Fruit fly (Drosophila melanogaster) whole organism, embryonic: ENCODE results near the gene CG31077.
A peak's percentile ranks its signal among the peaks of the same experiment; 100 is the strongest.

ENCODE experiments used
- Adf1 ChIP-seq: fragments of 200-800 bp; sonication (Bioruptor generic); IDR thresholded peaks from 2 replicates; pipeline ENCODE4 v1.3.6; 2022; ENCODE audit warnings: missing biosample characterization, missing genetic modification characterization
- Asciz ChIP-seq: fragments of 200-800 bp; sonication (Bioruptor generic); optimal IDR thresholded peaks from 2 replicates; lab custom pipeline; 2017; ENCODE audit warnings: missing biosample characterization, mild to moderate bottlenecking, missing genetic modification characterization, missing genetic modification reagents
- Atf-2 ChIP-seq: fragments of 200-800 bp; sonication (Bioruptor generic); optimal IDR thresholded peaks from 2 replicates; lab custom pipeline; 2016; ENCODE audit warnings: missing biosample characterization, missing genetic modification characterization
- Atf6 ChIP-seq: fragments of 200-800 bp; sonication (Bioruptor generic); IDR thresholded peaks from 2 replicates; pipeline ENCODE4 v1.3.6; 2022; ENCODE audit warnings: missing biosample characterization, missing genetic modification characterization
- Bgb ChIP-seq: fragments of 200-800 bp; sonication (Bioruptor generic); IDR thresholded peaks from 2 replicates; pipeline ENCODE4 v1.3.6; 2022; ENCODE audit warnings: missing biosample characterization, missing genetic modification characterization; ENCODE audit not compliant: partially characterized antibody
- CG14014 ChIP-seq: fragments of 200-800 bp; sonication (Bioruptor generic); IDR thresholded peaks from 2 replicates; pipeline ENCODE4 v1.3.6; 2022; ENCODE audit warnings: missing biosample characterization, missing genetic modification characterization
- CG15514 ChIP-seq: fragments of 200-800 bp; sonication (Bioruptor generic); optimal IDR thresholded peaks from 3 replicates; lab custom pipeline; 2017; ENCODE audit warnings: missing biosample characterization, missing genetic modification characterization, mild to moderate bottlenecking, moderate library complexity, missing genetic modification reagents
- CG17568 ChIP-seq: fragments of 200-800 bp; sonication (Bioruptor generic); optimal IDR thresholded peaks from 2 replicates; lab custom pipeline; 2018; ENCODE audit warnings: missing biosample characterization, mild to moderate bottlenecking, missing genetic modification characterization, moderate library complexity
- CG17612 ChIP-seq: fragments of 200-800 bp; sonication (Bioruptor generic); IDR thresholded peaks from 2 replicates; pipeline ENCODE4 v1.3.6; 2022; ENCODE audit warnings: missing biosample characterization, missing genetic modification characterization
- CG18011 ChIP-seq: fragments of 200-800 bp; sonication (Bioruptor generic); optimal IDR thresholded peaks from 2 replicates; lab custom pipeline; 2017; ENCODE audit warnings: missing biosample characterization, missing genetic modification characterization, mild to moderate bottlenecking, moderate library complexity, missing genotype
- CG2120 ChIP-seq: fragments of 200-800 bp; sonication (Bioruptor generic); optimal IDR thresholded peaks from 3 replicates; lab custom pipeline; 2016; ENCODE audit warnings: missing biosample characterization, missing genetic modification characterization
- CG30403 ChIP-seq: fragments of 200-800 bp; sonication (Bioruptor generic); optimal IDR thresholded peaks from 3 replicates; lab custom pipeline; 2016; ENCODE audit warnings: missing biosample characterization, missing genetic modification characterization
- CG32767 ChIP-seq: fragments of 200-800 bp; sonication (Bioruptor generic); IDR thresholded peaks from 2 replicates; pipeline ENCODE4 v1.3.6; 2022; ENCODE audit warnings: missing biosample characterization, missing genetic modification characterization
- CG34376 ChIP-seq: fragments of 200-800 bp; sonication (Bioruptor generic); optimal IDR thresholded peaks from 2 replicates; lab custom pipeline; 2018; ENCODE audit warnings: missing biosample characterization, mild to moderate bottlenecking, missing genetic modification characterization
- CG6175 ChIP-seq: fragments of 200-800 bp; sonication (Bioruptor generic); IDR thresholded peaks from 3 replicates; pipeline ENCODE4 v1.3.6; 2022; ENCODE audit warnings: missing biosample characterization, missing genetic modification characterization
- CG7839 ChIP-seq: fragments of 200-800 bp; sonication (Bioruptor generic); optimal IDR thresholded peaks from 3 replicates; lab custom pipeline; 2018; ENCODE audit warnings: missing biosample characterization, mild to moderate bottlenecking, missing genetic modification characterization, moderate library complexity
- CG7987 ChIP-seq: fragments of 200-800 bp; sonication (Bioruptor generic); optimal IDR thresholded peaks from 2 replicates; lab custom pipeline; 2018; ENCODE audit warnings: missing biosample characterization, mild to moderate bottlenecking, missing genetic modification characterization, moderate library complexity
- CG8290 ChIP-seq, 3 experiments: fragments of 200-800 bp; sonication (Bioruptor generic); optimal IDR thresholded peaks; 2 replicates each; lab custom pipeline; 2016 to 2019; ENCODE audit warnings: missing biosample characterization in 3 of 3, missing genetic modification characterization in 3 of 3, mild to moderate bottlenecking in 2 of 3, moderate library complexity in 1 of 3
- CG8388 ChIP-seq: fragments of 200-800 bp; sonication (Bioruptor generic); optimal IDR thresholded peaks from 2 replicates; lab custom pipeline; 2019; ENCODE audit warnings: missing biosample characterization, mild to moderate bottlenecking, missing genetic modification characterization, moderate library complexity
- CG9817 ChIP-seq: fragments of 200-800 bp; sonication (Bioruptor generic); optimal IDR thresholded peaks from 2 replicates; lab custom pipeline; 2018; ENCODE audit warnings: missing biosample characterization, mild to moderate bottlenecking, missing genetic modification characterization, moderate library complexity
- CoRest ChIP-seq: fragments of 200-800 bp; sonication (Bioruptor generic); optimal IDR thresholded peaks from 3 replicates; lab custom pipeline; 2018; ENCODE audit warnings: missing biosample characterization, mild to moderate bottlenecking, missing genetic modification characterization, moderate library complexity
- D19B ChIP-seq: fragments of 200-800 bp; sonication (Bioruptor generic); optimal IDR thresholded peaks from 2 replicates; lab custom pipeline; 2017; ENCODE audit warnings: missing biosample characterization, mild to moderate bottlenecking, missing genetic modification characterization
- Elba2 ChIP-seq: fragments of 200-800 bp; sonication (Bioruptor generic); optimal IDR thresholded peaks from 3 replicates; lab custom pipeline; 2016; ENCODE audit warnings: missing biosample characterization, missing genetic modification characterization
- Fer1 ChIP-seq: fragments of 200-800 bp; sonication (Bioruptor generic); optimal IDR thresholded peaks from 2 replicates; lab custom pipeline; 2017; ENCODE audit warnings: missing biosample characterization, mild to moderate bottlenecking, missing genetic modification characterization
- HmgZ ChIP-seq: fragments of 200-800 bp; sonication (Bioruptor generic); optimal IDR thresholded peaks from 2 replicates; lab custom pipeline; 2018; ENCODE audit warnings: missing biosample characterization, mild to moderate bottlenecking, missing genetic modification characterization
- Pdp1 ChIP-seq, 2 experiments: fragments of 200-800 bp; sonication (Bioruptor generic); optimal IDR thresholded peaks; 3 replicates each; lab custom pipeline; 2016; ENCODE audit warnings: missing biosample characterization in 2 of 2, missing genetic modification characterization in 2 of 2, mild to moderate bottlenecking in 1 of 2, moderate library complexity in 1 of 2
- Rfx ChIP-seq: fragments of 200-800 bp; sonication (Bioruptor generic); IDR thresholded peaks from 2 replicates; pipeline ENCODE4 v1.3.6; 2022; ENCODE audit warnings: missing biosample characterization, missing genetic modification characterization
- Ssrp ChIP-seq: fragments of 200-800 bp; sonication (Bioruptor generic); optimal IDR thresholded peaks from 2 replicates; lab custom pipeline; 2018; ENCODE audit warnings: missing biosample characterization, mild to moderate bottlenecking, missing genetic modification characterization, moderate library complexity
- bowl ChIP-seq: fragments of 200-800 bp; sonication (Bioruptor generic); IDR thresholded peaks from 2 replicates; pipeline ENCODE4 v1.3.6; 2022; ENCODE audit warnings: missing biosample characterization, missing genetic modification characterization
- chinmo ChIP-seq: fragments of 200-800 bp; sonication (Bioruptor generic); IDR thresholded peaks from 4 replicates; pipeline ENCODE4 v1.3.6; 2022; ENCODE audit warnings: missing biosample characterization, missing genetic modification characterization; ENCODE audit not compliant: partially characterized antibody
- croc ChIP-seq: fragments of 200-800 bp; sonication (Bioruptor generic); conservative IDR thresholded peaks from 3 replicates; pipeline ENCODE4 v1.3.6; 2022; ENCODE audit warnings: missing biosample characterization, missing genetic modification characterization
- eve ChIP-seq, 2 experiments: fragments of >200 bp; optimal IDR thresholded peaks; 2 replicates each; lab custom pipeline; 2017; ENCODE audit warnings: missing biosample characterization in 2 of 2, missing genetic modification characterization in 2 of 2
- exex ChIP-seq: fragments of 200-800 bp; sonication (Bioruptor generic); optimal IDR thresholded peaks from 4 replicates; lab custom pipeline; 2018; ENCODE audit warnings: missing biosample characterization, mild to moderate bottlenecking, missing genetic modification characterization, moderate library complexity
- fru ChIP-seq: fragments of >200 bp; optimal IDR thresholded peaks from 2 replicates; lab custom pipeline; 2017
- ftz-f1 ChIP-seq: fragments of 200-800 bp; sonication (Bioruptor generic); optimal IDR thresholded peaks from 2 replicates; lab custom pipeline; 2016; ENCODE audit warnings: missing biosample characterization, missing genetic modification characterization
- gt ChIP-seq: fragments of 200-800 bp; sonication (Bioruptor generic); IDR thresholded peaks from 2 replicates; pipeline ENCODE4 v1.3.6; 2022; ENCODE audit warnings: missing biosample characterization, missing genetic modification characterization
- ind ChIP-seq: fragments of 200-800 bp; sonication (Bioruptor generic); optimal IDR thresholded peaks from 3 replicates; lab custom pipeline; 2016; ENCODE audit warnings: missing biosample characterization, missing genetic modification characterization
- knrl ChIP-seq: fragments of 200-800 bp; sonication (Bioruptor generic); IDR thresholded peaks from 3 replicates; pipeline ENCODE4 v1.3.6; 2022; ENCODE audit warnings: missing biosample characterization, missing genetic modification characterization; ENCODE audit not compliant: partially characterized antibody
- luna ChIP-seq: fragments of 200-800 bp; sonication (Bioruptor generic); optimal IDR thresholded peaks from 2 replicates; lab custom pipeline; 2016; ENCODE audit warnings: missing biosample characterization, missing genetic modification characterization
- mam ChIP-seq: fragments of 200-800 bp; sonication (Bioruptor generic); optimal IDR thresholded peaks from 3 replicates; lab custom pipeline; 2016; ENCODE audit warnings: missing biosample characterization, missing genetic modification characterization
- mirr ChIP-seq: fragments of 200-800 bp; sonication (Bioruptor generic); optimal IDR thresholded peaks from 3 replicates; lab custom pipeline; 2018; ENCODE audit warnings: missing biosample characterization, mild to moderate bottlenecking, missing genetic modification characterization
- odd ChIP-seq: fragments of 200-800 bp; sonication (Bioruptor generic); optimal IDR thresholded peaks from 2 replicates; lab custom pipeline; 2017; ENCODE audit warnings: missing biosample characterization, mild to moderate bottlenecking, missing genetic modification characterization
- otp ChIP-seq: fragments of 200-800 bp; sonication (Bioruptor generic); IDR thresholded peaks from 3 replicates; pipeline ENCODE4, ENCODE4 v1.3.6; 2022; ENCODE audit warnings: missing biosample characterization, missing genetic modification characterization
- pros ChIP-seq: fragments of 200-800 bp; sonication (Bioruptor generic); optimal IDR thresholded peaks from 3 replicates; lab custom pipeline; 2019; ENCODE audit warnings: missing biosample characterization, mild to moderate bottlenecking, missing genetic modification characterization, moderate library complexity
- schlank ChIP-seq: fragments of 200-800 bp; sonication (Bioruptor generic); optimal IDR thresholded peaks from 2 replicates; lab custom pipeline; 2018; ENCODE audit warnings: missing biosample characterization, mild to moderate bottlenecking, missing genetic modification characterization
- sens ChIP-seq: fragments of 200-800 bp; sonication (Bioruptor generic); peaks from one replicate; lab custom pipeline; 2016; ENCODE audit warnings: missing biosample characterization, missing genetic modification characterization
- vvl ChIP-seq: fragments of 200-800 bp; sonication (Bioruptor generic); IDR thresholded peaks from 2 replicates; pipeline ENCODE4 v1.3.6; 2022; ENCODE audit warnings: missing biosample characterization, missing genetic modification characterization
- wek ChIP-seq: fragments of 200-800 bp; sonication (Bioruptor generic); optimal IDR thresholded peaks from 3 replicates; lab custom pipeline; 2018; ENCODE audit warnings: missing biosample characterization, mild to moderate bottlenecking, missing genetic modification characterization, moderate library complexity

The CG31077 gene

DNA sequence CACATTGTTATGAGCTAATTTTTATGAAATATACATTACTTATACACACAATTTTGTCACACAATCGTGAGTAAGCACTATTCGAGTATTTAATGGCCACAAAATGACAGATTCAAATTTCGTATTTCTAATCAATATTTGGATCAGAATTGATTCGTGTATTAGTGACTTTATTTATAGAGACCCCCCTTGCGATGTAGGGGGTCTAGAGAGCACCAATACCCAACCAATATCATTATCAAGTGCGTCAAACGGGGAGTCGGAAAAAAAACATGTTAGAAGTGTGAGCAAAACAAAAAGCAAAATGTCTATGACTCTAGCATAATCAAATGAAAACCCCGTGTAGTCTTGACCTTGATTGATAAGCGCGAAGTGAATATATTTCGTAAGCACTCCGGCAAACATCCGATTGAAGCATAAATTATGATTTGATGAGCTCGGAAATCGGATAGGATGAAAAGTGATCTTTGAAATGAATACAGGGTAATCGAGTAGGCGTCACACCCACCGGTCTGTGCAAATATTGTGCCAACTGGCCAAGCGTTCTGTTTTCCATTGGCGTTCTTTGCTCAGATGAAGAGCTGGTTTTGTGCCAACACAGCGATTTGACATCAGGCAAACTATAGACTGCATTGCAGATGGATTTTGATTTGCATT lies 47.2 kb upstream of the CG31077 start (continued):
- TF ChIP-seq HmgZ (tag; lab: Kevin White, UChicago) (peak; percentile 43), CG15514 (peak; percentile 33), mirr (GFP tag; lab: Kevin White, UChicago) (peak; percentile 48), luna (GFP tag; lab: Kevin White, UChicago) (peak; percentile 25), ind (GFP tag; lab: Kevin White, UChicago) (peak; percentile 47), CG6175 (GFP tag; lab: Robert Waterston, UW) (no peak), CG34376 (GFP tag; lab: Kevin White, UChicago) (peak; percentile 90), ftz-f1 (GFP tag; lab: Kevin White, UChicago) (peak; percentile 65), CG2120 (GFP tag; lab: Kevin White, UChicago) (peak; percentile 78), eve (GFP tag; optimal IDR thresholded peaks at IDR 0.05; lab: Kevin White, UChicago) (peak in 1 of 2 experiments; percentile 60), gt (GFP tag; lab: Robert Waterston, UW) (no peak), mam (GFP tag; lab: Kevin White, UChicago) (peak; percentile 59), chinmo (peak; percentile 72; the same call in 2 of the 4 replicates), bowl (GFP tag; lab: Robert Waterston, UW) (no peak), Fer1 (peak; percentile 40), vvl (peak; percentile 32; the same call in 1 of the 2 replicates), Asciz (peak; percentile 1), croc (GFP tag; lab: Robert Waterston, UW) (no peak), exex (tag; lab: Kevin White, UChicago) (peak; percentile 85), CG14014 (GFP tag; lab: Robert Waterston, UW) (0 out of 2 replicates have a peak, but pooled peaks have one; percentile 16), D19B (peak; percentile 92), CoRest (tag; lab: Kevin White, UChicago) (peak; percentile 21), Atf-2 (GFP tag; lab: Kevin White, UChicago) (peak; percentile 4), Adf1 (no peak), CG17568 (GFP tag; lab: Kevin White, UChicago) (peak; percentile 32), CG9817 (tag; lab: Kevin White, UChicago) (peak; percentile 0), CG7839 (peak; percentile 46)

DNA sequence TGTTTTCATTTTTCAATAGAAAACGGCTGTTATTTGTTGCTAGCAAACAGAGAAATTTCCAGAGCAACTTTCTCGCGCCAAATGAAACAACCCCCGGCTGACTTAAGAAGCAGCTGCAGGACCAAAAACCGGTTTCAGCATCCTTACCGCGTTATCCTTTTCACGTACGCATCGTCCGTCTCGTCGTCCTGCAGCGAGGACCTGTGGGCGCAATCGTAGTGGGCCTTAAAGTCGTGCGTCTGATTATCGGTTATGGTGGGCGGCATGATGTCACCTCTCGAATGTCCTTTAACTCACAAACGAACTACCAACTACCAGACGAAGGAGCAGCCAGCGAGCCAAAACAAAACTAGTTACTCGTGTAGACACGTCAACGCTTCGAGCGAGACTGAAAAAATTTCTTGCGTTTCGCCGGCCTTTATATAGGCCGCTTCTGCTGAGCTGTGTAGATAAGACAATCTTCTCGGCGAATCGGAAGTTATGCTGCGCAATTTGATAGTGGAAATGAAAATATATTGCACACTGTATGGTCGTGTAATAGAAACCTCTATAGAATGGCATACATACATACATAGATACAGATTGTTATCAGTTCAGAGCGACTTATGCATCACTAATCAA lies 46.6 kb upstream of the CG31077 start:
- TF ChIP-seq Pdp1 (GFP tag; optimal IDR thresholded peaks at IDR 0.05; lab: Kevin White, UChicago) (peak in 1 of 2 experiments; percentile 33), CG7987 (GFP tag; lab: Kevin White, UChicago) (peak; percentile 6), CG30403 (no peak), sens (GFP tag; lab: Kevin White, UChicago) (peak; percentile 41), Atf6 (no peak), CG18011 (GFP tag; lab: Kevin White, UChicago) (no peak), CG8388 (GFP tag; lab: Kevin White, UChicago) (no peak), knrl (GFP tag; lab: Robert Waterston, UW) (0 out of 3 replicates have a peak, but pooled peaks have one; percentile 36), CG17612 (GFP tag; lab: Robert Waterston, UW) (no peak), Elba2 (no peak), fru (lab: Kevin White, UChicago) (no peak), Bgb (GFP tag; lab: Robert Waterston, UW) (peak; percentile 22; the same call in 1 of the 2 replicates), pros (GFP tag; lab: Kevin White, UChicago) (peak; percentile 91), odd (GFP tag; lab: Kevin White, UChicago) (no peak), Ssrp (no peak), schlank (no peak), CG8290 (GFP tag; optimal IDR thresholded peaks at IDR 0.05; lab: Kevin White, UChicago) (no peak), CG8290 (tag; optimal IDR thresholded peaks at IDR 0.05; lab: Kevin White, UChicago) (peak in 1 of 2 experiments; percentile 33), chinmo (0 out of 4 replicates have a peak, but pooled peaks have one; percentile 65), CG32767 (0 out of 2 replicates have a peak, but pooled peaks have one; percentile 30), otp (GFP tag; lab: Robert Waterston, UW) (0 out of 3 replicates have a peak, but pooled peaks have one; percentile 14), wek (no peak), Rfx (GFP tag; lab: Robert Waterston, UW) (0 out of 2 replicates have a peak, but pooled peaks have one; percentile 4)
